Worm (Caenorhabditis elegans) whole organism, L1 larva: ENCODE results near the gene Y49E10.30.

Experiments used
- C04F5.9 ChIP-seq: sonication (generic microtip); optimal IDR thresholded peaks from 2 replicates; lab custom pipeline; 2016; ENCODE audit warnings: missing genetic modification characterization, missing compliant biosample characterization
- C34B4.2 ChIP-seq: sonication (generic microtip); optimal IDR thresholded peaks from 2 replicates; lab custom pipeline; 2017; ENCODE audit warnings: mild to moderate bottlenecking, missing genetic modification characterization, missing compliant biosample characterization
- F16B12.6 ChIP-seq: fragments of 150-350 bp; optimal IDR thresholded peaks from 2 replicates; lab custom pipeline; 2014; ENCODE audit warnings: missing biosample characterization, missing genetic modification characterization
- ceh-63 ChIP-seq: fragments of 200-800 bp; sonication (Bioruptor generic); optimal IDR thresholded peaks from 2 replicates; lab custom pipeline; 2018; ENCODE audit warnings: mild to moderate bottlenecking, missing genetic modification characterization, missing compliant biosample characterization
- ceh-82 ChIP-seq, 3 experiments: fragments of 150-350 bp in 1 of 3; sonication (generic microtip) in 2 of 3; optimal IDR thresholded peaks; 2 replicates each; lab custom pipeline; 2014 to 2017; ENCODE audit warnings: missing biosample characterization in 3 of 3, missing genetic modification characterization in 3 of 3
- ceh-90 ChIP-seq: sonication (generic microtip); optimal IDR thresholded peaks from 2 replicates; lab custom pipeline; 2016; ENCODE audit warnings: missing genetic modification characterization, missing compliant biosample characterization
- ces-1 ChIP-seq: fragments of 150-350 bp; optimal IDR thresholded peaks from 2 replicates; lab custom pipeline; 2014; ENCODE audit warnings: missing biosample characterization, missing genetic modification reagents, missing genetic modification characterization
- dpl-1 ChIP-seq, 3 experiments: fragments of 150-350 bp in 2 of 3; sonication (generic microtip) in 1 of 3; optimal IDR thresholded peaks; 2 replicates each; lab custom pipeline; 2014 to 2017; ENCODE audit warnings: missing biosample characterization in 3 of 3, missing genetic modification characterization in 3 of 3, missing genetic modification reagents in 3 of 3
- dsc-1 ChIP-seq: sonication (generic microtip); optimal IDR thresholded peaks from 2 replicates; lab custom pipeline; 2016; ENCODE audit warnings: mild to moderate bottlenecking, missing genetic modification characterization, missing compliant biosample characterization
- efl-1 ChIP-seq, 4 experiments: fragments of 150-350 bp; optimal IDR thresholded peaks in 3 of 4; peaks in 1 of 4; 1 replicate in 1 of 4; 2 replicates in 3 of 4; lab custom pipeline; 2014; ENCODE audit warnings: missing biosample characterization in 2 of 4, missing genetic modification characterization in 2 of 4, missing genetic modification reagents in 2 of 4
- efl-3 ChIP-seq: fragments of 200-800 bp; sonication (Bioruptor generic); optimal IDR thresholded peaks from 2 replicates; lab custom pipeline; 2018; ENCODE audit warnings: mild to moderate bottlenecking, missing genetic modification characterization, missing compliant biosample characterization
- ets-5 ChIP-seq: fragments of 200-800 bp; sonication (Bioruptor generic); IDR thresholded peaks from 2 replicates; pipeline ENCODE4 v1.3.6; 2022; ENCODE audit warnings: missing genetic modification characterization, missing compliant biosample characterization
- fkh-10 ChIP-seq: sonication (generic microtip); optimal IDR thresholded peaks from 2 replicates; lab custom pipeline; 2017; ENCODE audit warnings: missing biosample characterization, missing genetic modification reagents, missing genetic modification characterization
- fkh-4 ChIP-seq: sonication (generic microtip); optimal IDR thresholded peaks from 2 replicates; lab custom pipeline; 2016; ENCODE audit warnings: missing compliant biosample characterization, missing genetic modification characterization, borderline replicate concordance
- jun-1 ChIP-seq: fragments of 150-350 bp; optimal IDR thresholded peaks from 2 replicates; lab custom pipeline; 2014; ENCODE audit warnings: missing biosample characterization, missing genetic modification reagents, missing genetic modification characterization
- lin-15B ChIP-seq: fragments of 150-350 bp; sonication (generic microtip); optimal IDR thresholded peaks from 3 replicates; lab custom pipeline; 2014; ENCODE audit warnings: missing biosample characterization, missing genetic modification characterization
- lin-35 ChIP-seq, 2 experiments: fragments of 150-350 bp; optimal IDR thresholded peaks; 2 replicates each; lab custom pipeline; 2014; ENCODE audit warnings: missing biosample characterization in 2 of 2, missing genetic modification characterization in 2 of 2, missing genetic modification reagents in 2 of 2
- lsy-2 ChIP-seq, 2 experiments: fragments of 150-350 bp; optimal IDR thresholded peaks; 2 replicates each; lab custom pipeline; 2014; ENCODE audit warnings: missing biosample characterization in 2 of 2, missing genetic modification characterization in 2 of 2
- mef-2 ChIP-seq: fragments of 150-350 bp; optimal IDR thresholded peaks from 2 replicates; lab custom pipeline; 2014; ENCODE audit warnings: missing biosample characterization, missing genetic modification characterization
- mep-1 ChIP-seq: fragments of 150-350 bp; optimal IDR thresholded peaks from 2 replicates; lab custom pipeline; 2014; ENCODE audit warnings: missing biosample characterization, missing genetic modification characterization
- nhr-19 ChIP-seq: fragments of 200-800 bp; sonication (Bioruptor generic); conservative IDR thresholded peaks from 2 replicates; pipeline ENCODE4 v1.3.6; 2022; ENCODE audit warnings: missing genetic modification characterization, missing compliant biosample characterization
- nhr-20 ChIP-seq: sonication (generic microtip); optimal IDR thresholded peaks from 2 replicates; lab custom pipeline; 2016; ENCODE audit warnings: mild to moderate bottlenecking, missing genetic modification characterization, missing compliant biosample characterization
- nhr-47 ChIP-seq: sonication (generic microtip); optimal IDR thresholded peaks from 2 replicates; lab custom pipeline; 2016; ENCODE audit warnings: mild to moderate bottlenecking, missing genetic modification characterization, moderate library complexity, missing compliant biosample characterization
- nhr-76 ChIP-seq: sonication (generic microtip); optimal IDR thresholded peaks from 2 replicates; lab custom pipeline; 2017; ENCODE audit warnings: missing biosample characterization, missing genetic modification characterization
- nhr-85 ChIP-seq: sonication (generic microtip); peaks from one replicate; lab custom pipeline; 2016; ENCODE audit warnings: missing genetic modification characterization, inconsistent platforms, missing compliant biosample characterization
- pax-3 ChIP-seq: fragments of 200-800 bp; sonication (Bioruptor generic); optimal IDR thresholded peaks from 2 replicates; lab custom pipeline; 2018; ENCODE audit warnings: mild to moderate bottlenecking, missing genetic modification characterization, moderate library complexity, missing compliant biosample characterization
- pqm-1 ChIP-seq: sonication (generic microtip); optimal IDR thresholded peaks from 3 replicates; lab custom pipeline; 2017; ENCODE audit warnings: missing biosample characterization, missing genetic modification characterization
- rnt-1 ChIP-seq: sonication (generic microtip); optimal IDR thresholded peaks from 2 replicates; lab custom pipeline; 2016; ENCODE audit warnings: mild to moderate bottlenecking, missing genetic modification characterization, moderate library complexity, missing compliant biosample characterization
- snpc-4 ChIP-seq: fragments of 150-350 bp; optimal IDR thresholded peaks from 2 replicates; lab custom pipeline; 2014; ENCODE audit warnings: missing biosample characterization, missing genetic modification characterization
- snu-23 ChIP-seq: sonication (generic microtip); optimal IDR thresholded peaks from 2 replicates; lab custom pipeline; 2016; ENCODE audit warnings: missing genetic modification characterization, missing compliant biosample characterization
- sox-4 ChIP-seq: sonication (generic microtip); optimal IDR thresholded peaks from 2 replicates; lab custom pipeline; 2016; ENCODE audit warnings: missing genetic modification characterization, missing compliant biosample characterization
- tbx-2 ChIP-seq: sonication (generic microtip); optimal IDR thresholded peaks from 2 replicates; lab custom pipeline; 2016; ENCODE audit warnings: missing genetic modification characterization, missing compliant biosample characterization
- unc-130 ChIP-seq: fragments of 150-350 bp; optimal IDR thresholded peaks from 2 replicates; lab custom pipeline; 2017; ENCODE audit warnings: missing biosample characterization, missing genetic modification characterization, inconsistent platforms
- unc-30 ChIP-seq: sonication (generic microtip); optimal IDR thresholded peaks from 2 replicates; lab custom pipeline; 2017; ENCODE audit warnings: missing biosample characterization, missing genetic modification characterization
- unc-62 ChIP-seq: fragments of 150-350 bp; optimal IDR thresholded peaks from 2 replicates; lab custom pipeline; 2014; ENCODE audit warnings: missing biosample characterization, missing genetic modification reagents, missing genetic modification characterization
- xbp-1 ChIP-seq: sonication (generic microtip); optimal IDR thresholded peaks from 2 replicates; lab custom pipeline; 2016; ENCODE audit warnings: missing genetic modification characterization, missing compliant biosample characterization
- zag-1 ChIP-seq: fragments of 150-350 bp; optimal IDR thresholded peaks from 2 replicates; lab custom pipeline; 2014; ENCODE audit warnings: missing biosample characterization, missing genetic modification characterization
- zip-4 ChIP-seq: fragments of 200-800 bp; sonication (Bioruptor generic); optimal IDR thresholded peaks from 2 replicates; lab custom pipeline; 2018; ENCODE audit warnings: mild to moderate bottlenecking, missing genetic modification characterization, moderate library complexity, missing compliant biosample characterization
- ztf-11 ChIP-seq, 2 experiments: sonication (generic microtip); optimal IDR thresholded peaks; 2 replicates each; lab custom pipeline; 2016 to 2017; ENCODE audit warnings: missing genetic modification characterization in 2 of 2, missing biosample characterization in 1 of 2, missing compliant biosample characterization in 1 of 2

Gene Y49E10.30

DNA sequence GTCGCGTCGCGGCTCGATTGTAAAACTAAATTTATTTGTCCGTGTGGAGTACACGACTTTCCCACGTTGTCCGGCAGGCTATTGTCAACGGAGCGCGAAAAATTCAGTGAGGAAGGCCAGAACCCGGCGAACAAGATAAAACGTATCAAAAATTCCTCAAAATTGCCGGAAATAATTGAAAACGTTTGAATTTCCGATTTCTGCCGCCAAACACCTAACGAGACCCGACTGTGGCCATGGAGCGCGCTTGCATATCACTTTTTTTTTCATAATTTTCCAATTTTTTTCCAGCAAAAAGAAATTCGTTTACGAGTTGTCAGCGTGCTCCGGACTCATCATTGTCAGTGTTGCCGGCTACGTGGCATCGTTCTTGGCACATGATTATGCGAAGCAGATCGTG is 11.8 kb downstream of the Y49E10.30 start:
- no peak for TF ChIP-seq unc-30
- no peak for TF ChIP-seq efl-1 (optimal IDR thresholded peaks at IDR 0.05; lab: Kevin White, UChicago)
- TF ChIP-seq efl-1 (GFP tag; optimal IDR thresholded peaks at IDR 0.05 in 1 of 2; lab: Kevin White, UChicago) = peak in 1 of 2 experiments; percentile 49

DNA sequence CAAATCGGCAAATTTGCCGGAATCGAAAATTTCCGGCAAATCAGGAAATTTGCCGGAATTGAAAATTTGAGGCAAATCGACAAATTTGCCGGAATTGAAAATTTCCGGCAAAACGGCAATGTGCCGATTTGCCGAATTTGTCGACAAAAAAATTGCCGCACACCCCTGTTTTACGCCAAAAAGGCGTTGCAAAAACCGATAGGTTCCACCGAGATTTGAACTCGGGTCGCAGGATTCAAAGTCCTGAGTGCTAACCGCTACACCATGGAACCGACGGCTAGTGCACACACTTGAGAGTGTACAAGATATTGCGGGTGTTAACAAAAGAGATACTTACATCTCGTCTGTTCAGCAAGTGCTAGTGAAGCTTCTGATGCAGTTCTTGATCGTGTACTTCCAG is 13.0 kb downstream of the Y49E10.30 start:
- TF ChIP-seq ceh-90 (no peak), mef-2 (tag; lab: Kevin White, UChicago) (no peak), dsc-1 (tag; lab: Kevin White, UChicago) (peak; percentile 9), lsy-2 (tag; optimal IDR thresholded peaks at IDR 0.05; lab: Kevin White, UChicago) (peak in 1 of 2 experiments; percentile 7), F16B12.6 (tag; lab: Kevin White, UChicago) (peak; percentile 16), nhr-20 (peak; percentile 1), C04F5.9 (no peak), efl-1 (optimal IDR thresholded peaks at IDR 0.05; lab: Kevin White, UChicago) (peak in 1 of 2 experiments; percentile 46), efl-1 (GFP tag; optimal IDR thresholded peaks at IDR 0.05 in 1 of 2; lab: Kevin White, UChicago) (peak; percentile 29 to 92), nhr-19 (GFP tag; lab: Robert Waterston, UW) (no peak; the same call in 1 of the 2 replicates), ceh-82 (tag; optimal IDR thresholded peaks at IDR 0.05; lab: Kevin White, UChicago) (peak in 1 of 3 experiments; percentile 27), nhr-85 (tag; lab: Kevin White, UChicago) (no peak), nhr-47 (tag; lab: Kevin White, UChicago) (peak; percentile 50), rnt-1 (tag; lab: Kevin White, UChicago) (peak; percentile 55), dpl-1 (GFP tag; optimal IDR thresholded peaks at IDR 0.05; lab: Kevin White, UChicago) (peak in 2 of 3 experiments; percentile 29 to 32), snu-23 (GFP tag; lab: Kevin White, UChicago) (peak; percentile 49), pqm-1 (tag; lab: Kevin White, UChicago) (no peak), lin-35 (GFP tag; optimal IDR thresholded peaks at IDR 0.05; lab: Kevin White, UChicago) (peak; percentile 24 to 41)

DNA sequence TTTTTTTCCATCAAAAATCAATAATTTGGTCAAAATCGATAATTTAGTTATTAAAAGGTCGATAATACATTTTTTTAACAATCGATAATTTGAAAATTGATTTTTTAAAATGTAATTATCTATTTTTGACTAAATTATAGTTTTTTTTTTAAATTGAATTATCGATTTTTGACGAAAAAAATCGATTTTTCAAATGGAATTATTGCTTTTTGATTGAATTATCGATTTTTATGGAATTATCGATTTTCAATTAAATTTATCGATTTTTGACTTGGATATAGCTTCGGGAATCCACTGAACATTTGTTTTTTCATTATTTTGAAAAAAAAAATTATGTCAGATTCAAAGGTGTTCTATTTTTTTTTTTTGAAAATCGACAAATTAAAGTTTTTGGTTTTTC is 23.6 kb downstream of the Y49E10.30 start:
- no peak for TF ChIP-seq C34B4.2 (tag; lab: Kevin White, UChicago)
- no peak for TF ChIP-seq sox-4 (tag; lab: Kevin White, UChicago)
- no peak for TF ChIP-seq tbx-2 (tag; lab: Kevin White, UChicago)
- TF ChIP-seq fkh-10 (GFP tag; lab: Kevin White, UChicago) = no peak
- no peak for TF ChIP-seq efl-3 (GFP tag; lab: Kevin White, UChicago)
- TF ChIP-seq, all 84 proteins: peak for 0

DNA sequence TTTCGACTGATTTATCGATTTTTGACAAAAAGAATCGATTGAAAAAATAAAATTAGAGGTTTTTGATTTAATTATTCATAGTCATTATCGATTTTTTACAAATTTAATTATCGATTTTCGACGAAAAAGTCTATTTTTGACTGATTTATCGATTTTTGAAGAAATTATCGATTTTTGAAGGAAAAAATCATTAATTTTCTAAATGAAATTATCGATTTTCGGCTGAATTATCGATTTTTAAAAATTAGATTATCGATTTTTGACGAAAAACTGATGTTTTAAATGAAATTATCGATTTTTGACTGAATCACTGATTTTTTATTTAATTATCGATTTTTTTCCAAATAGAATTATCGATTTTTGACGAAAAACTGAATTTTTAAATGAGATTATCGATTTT is 24.4 kb downstream of the Y49E10.30 start:
- no peak for TF ChIP-seq ceh-82 (tag; optimal IDR thresholded peaks at IDR 0.05; lab: Kevin White, UChicago)
- no peak for TF ChIP-seq ces-1 (GFP tag; lab: Kevin White, UChicago)
- no peak for TF ChIP-seq ztf-11 (tag; optimal IDR thresholded peaks at IDR 0.05; lab: Kevin White, UChicago)
- TF ChIP-seq nhr-76 (tag; lab: Kevin White, UChicago) = no peak
- no peak for TF ChIP-seq snu-23 (GFP tag; lab: Kevin White, UChicago)
- TF ChIP-seq jun-1 (tag; lab: Kevin White, UChicago) = no peak
- no peak for TF ChIP-seq zag-1 (tag; lab: Kevin White, UChicago)
- TF ChIP-seq pax-3 = no peak
- no peak for TF ChIP-seq F16B12.6 (tag; lab: Kevin White, UChicago)
- no peak for TF ChIP-seq lin-15B
- no peak for TF ChIP-seq fkh-10 (GFP tag; lab: Kevin White, UChicago)

ce11 chrIII:12411668-12412067 is 25.0 kb downstream of the Y49E10.30 start:
- TF ChIP-seq ceh-82 (tag; optimal IDR thresholded peaks at IDR 0.05; lab: Kevin White, UChicago) (no peak), fkh-4 (tag; lab: Kevin White, UChicago) (no peak), sox-4 (tag; lab: Kevin White, UChicago) (no peak), snpc-4 (tag; lab: Kevin White, UChicago) (no peak), snu-23 (GFP tag; lab: Kevin White, UChicago) (no peak), xbp-1 (tag; lab: Kevin White, UChicago) (no peak), zip-4 (GFP tag; lab: Kevin White, UChicago) (no peak), unc-62 (GFP tag; lab: Kevin White, UChicago) (no peak), ets-5 (GFP tag; lab: Robert Waterston, UW) (no peak), lsy-2 (tag; optimal IDR thresholded peaks at IDR 0.05; lab: Kevin White, UChicago) (no peak), ceh-63 (GFP tag; lab: Kevin White, UChicago) (no peak), jun-1 (tag; lab: Kevin White, UChicago) (no peak), efl-1 (optimal IDR thresholded peaks at IDR 0.05; lab: Kevin White, UChicago) (no peak), efl-1 (GFP tag; optimal IDR thresholded peaks at IDR 0.05 in 1 of 2; lab: Kevin White, UChicago) (no peak), unc-130 (tag; lab: Kevin White, UChicago) (no peak), mep-1 (tag; lab: Kevin White, UChicago) (no peak), ces-1 (GFP tag; lab: Kevin White, UChicago) (no peak), nhr-85 (tag; lab: Kevin White, UChicago) (no peak)
